Worm (Caenorhabditis elegans): ENCODE data around the gene rcan-1.

The rcan-1 gene

ce11 chrIII:5711242-5711641 is 27.3 kb upstream of the rcan-1 start, which contains the start of gene rbm-26:
rbm-26 (plus strand) TSS chrIII:5711542.
- no peak for TF ChIP-seq F13H6.1 (tag; optimal IDR thresholded peaks at IDR 0.05)
- peak; percentile 24 for TF ChIP-seq unc-55 (GFP tag; optimal IDR thresholded peaks at IDR 0.05)
- no peak for TF ChIP-seq ztf-4 (tag; optimal IDR thresholded peaks at IDR 0.05)
- TF ChIP-seq sma-9 (GFP tag; optimal IDR thresholded peaks at IDR 0.05) = no peak
- no peak for TF ChIP-seq sma-9 (tag; optimal IDR thresholded peaks at IDR 0.05)
- TF ChIP-seq sem-4 (tag; optimal IDR thresholded peaks at IDR 0.05) = no peak
- TF ChIP-seq C34F6.9 (tag; optimal IDR thresholded peaks at IDR 0.05) = no peak
- TF ChIP-seq gmeb-1 (tag; optimal IDR thresholded peaks at IDR 0.05) = no peak
- TF ChIP-seq ama-1 (optimal IDR thresholded peaks at IDR 0.05) = no peak
- TF ChIP-seq sma-3 (GFP tag; optimal IDR thresholded peaks at IDR 0.05) = no peak

DNA sequence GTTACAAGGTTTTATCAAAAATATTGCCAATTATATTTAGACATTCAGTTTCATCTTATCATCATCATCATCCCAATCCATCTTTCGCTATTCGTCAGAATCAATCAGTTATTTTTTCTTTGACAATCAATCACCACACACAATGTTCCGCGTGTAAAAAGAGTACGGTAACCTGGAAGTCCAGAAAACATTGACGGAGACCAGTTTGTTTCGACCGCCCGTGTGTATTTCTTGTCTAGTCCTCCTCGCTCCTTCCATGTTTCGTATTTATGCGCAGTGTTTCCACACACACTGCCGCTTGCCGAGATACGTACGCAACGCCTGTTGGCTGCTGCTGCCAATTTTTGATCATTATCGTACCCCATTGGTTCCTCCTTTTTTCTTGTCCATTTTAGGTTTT is 26.8 kb upstream of the rcan-1 start:
- TF ChIP-seq R02D3.7 (tag; optimal IDR thresholded peaks at IDR 0.05) = no peak
- TF ChIP-seq C34F6.9 (tag; optimal IDR thresholded peaks at IDR 0.05) = no peak
- no peak for TF ChIP-seq unc-62 (GFP tag; optimal IDR thresholded peaks at IDR 0.05)
- no peak for TF ChIP-seq nhr-237 (tag; optimal IDR thresholded peaks at IDR 0.05)
- TF ChIP-seq unc-39 (tag; optimal IDR thresholded peaks at IDR 0.05) = no peak
- no peak for TF ChIP-seq peb-1 (tag; optimal IDR thresholded peaks at IDR 0.05)
- peak; percentile 43 for TF ChIP-seq sma-9 (GFP tag; optimal IDR thresholded peaks at IDR 0.05)
- TF ChIP-seq sma-9 (tag; optimal IDR thresholded peaks at IDR 0.05) = no peak
- no peak for TF ChIP-seq nhr-10 (tag; optimal IDR thresholded peaks at IDR 0.05)
- peak; percentile 10 for TF ChIP-seq gmeb-1 (tag; optimal IDR thresholded peaks at IDR 0.05)
- no peak for TF ChIP-seq nhr-6 (tag; optimal IDR thresholded peaks at IDR 0.05)
- no peak for TF ChIP-seq F13H6.1 (tag; optimal IDR thresholded peaks at IDR 0.05)
- TF ChIP-seq lin-39 (tag; optimal IDR thresholded peaks at IDR 0.05) = no peak
- peak; percentile 29 for TF ChIP-seq sma-3 (GFP tag; optimal IDR thresholded peaks at IDR 0.05)
- peak; percentile 26 for TF ChIP-seq nhr-129 (tag; optimal IDR thresholded peaks at IDR 0.05)
- TF ChIP-seq nhr-12 (tag; optimal IDR thresholded peaks at IDR 0.05) = no peak
- TF ChIP-seq fos-1 (tag; optimal IDR thresholded peaks at IDR 0.05) = peak; percentile 36
- TF ChIP-seq nhr-21 (tag; optimal IDR thresholded peaks at IDR 0.05) = peak; percentile 83
- no peak for TF ChIP-seq nhr-11 (tag; optimal IDR thresholded peaks at IDR 0.05)
- TF ChIP-seq unc-55 (GFP tag; optimal IDR thresholded peaks at IDR 0.05) = no peak
- TF ChIP-seq ztf-1 (GFP tag; conservative IDR thresholded peaks at IDR 0.05) = no peak
- TF ChIP-seq crh-2 (tag; optimal IDR thresholded peaks at IDR 0.05) = no peak
- no peak for TF ChIP-seq nhr-23 (tag; optimal IDR thresholded peaks at IDR 0.05)
- TF ChIP-seq blmp-1 (tag; optimal IDR thresholded peaks at IDR 0.05; ENCODE audit: insufficient read depth) = peak; percentile 7
- no peak for TF ChIP-seq elt-3 (tag; optimal IDR thresholded peaks at IDR 0.05)
- peak; percentile 5 for TF ChIP-seq lin-13 (GFP tag; optimal IDR thresholded peaks at IDR 0.05)
- no peak for TF ChIP-seq nhr-77 (tag; optimal IDR thresholded peaks at IDR 0.05)
- TF ChIP-seq mab-5 (tag; optimal IDR thresholded peaks at IDR 0.05) = no peak
- TF ChIP-seq snpc-4 (tag; optimal IDR thresholded peaks at IDR 0.05) = no peak
- no peak for TF ChIP-seq mdl-1 (tag; optimal IDR thresholded peaks at IDR 0.05)
- TF ChIP-seq lsy-2 (tag; optimal IDR thresholded peaks at IDR 0.05) = peak in 1 of 2 experiments; percentile 81
- no peak for TF ChIP-seq alr-1 (tag; optimal IDR thresholded peaks at IDR 0.05)
- TF ChIP-seq egl-27 (tag; optimal IDR thresholded peaks at IDR 0.05) = no peak

ce11 chrIII:5710045-5710444 is 26.1 kb upstream of the rcan-1 start, which contains the start of gene B0336.12:
B0336.12 (minus strand) TSS chrIII:5710145.
- no peak for TF ChIP-seq unc-55 (GFP tag; optimal IDR thresholded peaks at IDR 0.05)
- TF ChIP-seq nhr-10 (tag; optimal IDR thresholded peaks at IDR 0.05) = no peak
- no peak for TF ChIP-seq nhr-77 (tag; optimal IDR thresholded peaks at IDR 0.05)
- no peak for TF ChIP-seq nhr-237 (tag; optimal IDR thresholded peaks at IDR 0.05)
- TF ChIP-seq unc-62 (GFP tag; optimal IDR thresholded peaks at IDR 0.05) = no peak
- no peak for TF ChIP-seq fos-1 (tag; optimal IDR thresholded peaks at IDR 0.05)
- TF ChIP-seq gmeb-1 (tag; optimal IDR thresholded peaks at IDR 0.05) = no peak
- TF ChIP-seq zag-1 (tag; optimal IDR thresholded peaks at IDR 0.05) = no peak
- no peak for TF ChIP-seq ztf-4 (tag; optimal IDR thresholded peaks at IDR 0.05)

- TF ChIP-seq skn-1 (tag; optimal IDR thresholded peaks at IDR 0.05) = no peak
- TF ChIP-seq C34F6.9 (tag; optimal IDR thresholded peaks at IDR 0.05) = no peak
- no peak for TF ChIP-seq dmd-4 (tag; optimal IDR thresholded peaks at IDR 0.05)
- TF ChIP-seq sem-4 (tag; optimal IDR thresholded peaks at IDR 0.05) = no peak
- TF ChIP-seq sma-9 (GFP tag; optimal IDR thresholded peaks at IDR 0.05) = no peak
- TF ChIP-seq sma-9 (tag; optimal IDR thresholded peaks at IDR 0.05) = no peak
- TF ChIP-seq mdl-1 (tag; optimal IDR thresholded peaks at IDR 0.05) = no peak
- no peak for TF ChIP-seq unc-39 (tag; optimal IDR thresholded peaks at IDR 0.05)
- TF ChIP-seq gmeb-1 (tag; optimal IDR thresholded peaks at IDR 0.05) = no peak
- no peak for TF ChIP-seq ceh-16 (tag; optimal IDR thresholded peaks at IDR 0.05)
- TF ChIP-seq egl-27 (tag; optimal IDR thresholded peaks at IDR 0.05) = no peak
- TF ChIP-seq mab-5 (tag; optimal IDR thresholded peaks at IDR 0.05) = no peak
- TF ChIP-seq zag-1 (tag; optimal IDR thresholded peaks at IDR 0.05) = no peak
- TF ChIP-seq lin-13 (GFP tag; optimal IDR thresholded peaks at IDR 0.05) = no peak
- TF ChIP-seq snpc-4 (tag; optimal IDR thresholded peaks at IDR 0.05) = no peak
- TF ChIP-seq peb-1 (tag; optimal IDR thresholded peaks at IDR 0.05) = no peak
- no peak for TF ChIP-seq sma-3 (GFP tag; optimal IDR thresholded peaks at IDR 0.05)
- TF ChIP-seq alr-1 (tag; optimal IDR thresholded peaks at IDR 0.05) = no peak
- no peak for TF ChIP-seq lin-11 (tag; optimal IDR thresholded peaks at IDR 0.05)
- TF ChIP-seq mbf-1 (tag; optimal IDR thresholded peaks at IDR 0.05) = no peak
Observed at ce11 chrIII:5709224-5709623, 25.3 kb upstream of the rcan-1 start, which contains the start of gene hpo-28. hpo-28 (minus strand) TSS chrIII:5709324.

Data from whole organism, L2 larva.